Worm (Caenorhabditis elegans) whole organism, young adult: ENCODE data around the gene fkh-9.

Experiments used
- B0261.1 ChIP-seq: sonication (generic microtip); optimal IDR thresholded peaks from 2 replicates; lab custom pipeline; 2016; ENCODE audit warnings: mild to moderate bottlenecking, missing genetic modification characterization, moderate library complexity, missing compliant biosample characterization
- B0336.3 ChIP-seq: fragments of 200-800 bp; sonication (Bioruptor generic); IDR thresholded peaks from 2 replicates; pipeline ENCODE4 v1.3.6; 2022; ENCODE audit warnings: missing genetic modification characterization, missing compliant biosample characterization
- rcor-1 ChIP-seq: fragments of 200-800 bp; sonication (Bioruptor generic); IDR thresholded peaks from 2 replicates; pipeline ENCODE4 v1.3.6; 2022; ENCODE audit warnings: missing genetic modification reagents, missing genetic modification characterization, missing compliant biosample characterization
- sea-2 ChIP-seq: fragments of 200-800 bp; sonication (Bioruptor generic); IDR thresholded peaks from 2 replicates; pipeline ENCODE4 v1.3.6; 2022; ENCODE audit warnings: missing genetic modification characterization, missing compliant biosample characterization
- snpc-4 ChIP-seq, 5 experiments: fragments of 150-350 bp in 1 of 5; sonication (generic microtip) in 4 of 5; optimal IDR thresholded peaks; 2 replicates each; lab custom pipeline; 2014 to 2018; ENCODE audit warnings: missing genetic modification characterization in 5 of 5, missing biosample characterization in 3 of 5, antibody characterized with exemption in 2 of 5, mild to moderate bottlenecking in 2 of 5, missing compliant biosample characterization in 2 of 5, missing genotype in 2 of 5, moderate library complexity in 2 of 5, missing genetic modification reagents in 1 of 5
- sptf-2 ChIP-seq: fragments of 200-800 bp; sonication (Bioruptor generic); optimal IDR thresholded peaks from 2 replicates; lab custom pipeline; 2018; ENCODE audit warnings: mild to moderate bottlenecking, missing genetic modification characterization, missing compliant biosample characterization

DNA sequence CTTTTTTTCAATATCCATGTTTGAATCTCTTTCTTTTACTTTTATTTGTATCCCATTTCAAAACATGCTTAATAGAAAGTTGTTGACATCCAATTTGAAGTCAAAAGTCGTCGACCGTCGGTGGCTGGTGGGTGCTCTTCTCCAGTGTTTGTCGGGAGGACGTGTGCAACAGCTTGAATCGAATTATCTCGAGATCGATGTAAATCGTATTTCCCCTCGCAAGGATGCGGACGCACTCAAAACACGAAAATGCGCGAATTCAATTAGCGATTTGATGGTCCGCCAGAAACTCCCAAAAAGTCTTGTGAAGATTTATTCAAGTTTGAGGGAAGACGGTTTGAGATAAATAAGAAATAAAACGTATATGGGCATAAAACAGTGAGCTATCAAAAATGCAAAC lies 49.0 kb upstream of the fkh-9 start:
- TF ChIP-seq snpc-4 (GFP tag; optimal IDR thresholded peaks at IDR 0.05; lab: Kevin White, UChicago) (no peak), snpc-4 (tag; optimal IDR thresholded peaks at IDR 0.05; lab: Kevin White, UChicago) (no peak), rcor-1 (GFP tag; lab: Robert Waterston, UW) (no peak), B0261.1 (tag; lab: Kevin White, UChicago) (no peak), B0336.3 (GFP tag; lab: Robert Waterston, UW) (no peak), sea-2 (GFP tag; lab: Robert Waterston, UW) (no peak), sptf-2 (GFP tag; lab: Kevin White, UChicago) (no peak)
